Worm (Caenorhabditis elegans) whole organism, mixed stage, embryonic: ENCODE results near the gene fbxa-150.
"Not testable (repeated sequence)": the region's sequence is repeated elsewhere in the genome, so short reads cannot be mapped to it uniquely, and the experiment has no call there.

ENCODE experiments used
- M03D4.4 ChIP-seq: sonication (generic microtip); optimal IDR thresholded peaks from 2 replicates; lab custom pipeline; 2017; ENCODE audit warnings: mild to moderate bottlenecking, missing genetic modification characterization, missing compliant biosample characterization
- bed-3 ChIP-seq: fragments of 200-800 bp; sonication (Bioruptor generic); optimal IDR thresholded peaks from 3 replicates; lab custom pipeline; 2018; ENCODE audit warnings: mild to moderate bottlenecking, missing genetic modification characterization, moderate library complexity, missing compliant biosample characterization
- ceh-39 ChIP-seq: fragments of 150-350 bp; optimal IDR thresholded peaks from 2 replicates; lab custom pipeline; 2014; ENCODE audit warnings: missing biosample characterization, missing genetic modification characterization
- ceh-43 ChIP-seq: fragments of 200-800 bp; sonication (Bioruptor generic); optimal IDR thresholded peaks from 2 replicates; lab custom pipeline; 2018; ENCODE audit warnings: mild to moderate bottlenecking, missing genetic modification characterization, moderate library complexity, missing compliant biosample characterization
- ceh-83 ChIP-seq: fragments of 200-800 bp; sonication (Bioruptor generic); optimal IDR thresholded peaks from 2 replicates; lab custom pipeline; 2018; ENCODE audit warnings: mild to moderate bottlenecking, missing genetic modification characterization, missing compliant biosample characterization
- ces-1 ChIP-seq: fragments of 150-350 bp; optimal IDR thresholded peaks from 2 replicates; lab custom pipeline; 2014; ENCODE audit warnings: missing biosample characterization, missing genetic modification reagents, missing genetic modification characterization
- cnd-1 ChIP-seq: fragments of 200-800 bp; sonication (Bioruptor generic); optimal IDR thresholded peaks from 2 replicates; lab custom pipeline; 2018; ENCODE audit warnings: mild to moderate bottlenecking, missing genetic modification characterization, missing compliant biosample characterization
- drap-1 ChIP-seq: fragments of 200-800 bp; sonication (Bioruptor generic); optimal IDR thresholded peaks from 3 replicates; lab custom pipeline; 2018; ENCODE audit warnings: mild to moderate bottlenecking, missing genetic modification characterization, missing compliant biosample characterization
- elt-3 ChIP-seq: fragments of 150-350 bp; optimal IDR thresholded peaks from 2 replicates; lab custom pipeline; 2014; ENCODE audit warnings: missing biosample characterization, missing genetic modification characterization
- flh-1 ChIP-seq: fragments of 200-800 bp; sonication (Bioruptor generic); optimal IDR thresholded peaks from 2 replicates; lab custom pipeline; 2018; ENCODE audit warnings: mild to moderate bottlenecking, missing genetic modification characterization, moderate library complexity, missing compliant biosample characterization
- ham-2 ChIP-seq: fragments of 200-800 bp; sonication (Bioruptor generic); optimal IDR thresholded peaks from 2 replicates; lab custom pipeline; 2018; ENCODE audit warnings: mild to moderate bottlenecking, missing genetic modification characterization, missing compliant biosample characterization
- lin-13 ChIP-seq: fragments of 150-350 bp; optimal IDR thresholded peaks from 2 replicates; lab custom pipeline; 2014; ENCODE audit warnings: missing biosample characterization, missing genetic modification characterization
- lin-32 ChIP-seq: fragments of 200-800 bp; sonication (Bioruptor generic); optimal IDR thresholded peaks from 2 replicates; lab custom pipeline; 2018; ENCODE audit warnings: mild to moderate bottlenecking, missing genetic modification characterization, missing compliant biosample characterization
- lsy-2 ChIP-seq: fragments of 150-350 bp; optimal IDR thresholded peaks from 2 replicates; lab custom pipeline; 2014; ENCODE audit warnings: missing biosample characterization, missing genetic modification characterization
- mab-5 ChIP-seq: fragments of 150-350 bp; optimal IDR thresholded peaks from 2 replicates; lab custom pipeline; 2014; ENCODE audit warnings: missing biosample characterization, missing genetic modification characterization
- mep-1 ChIP-seq: fragments of 150-350 bp; optimal IDR thresholded peaks from 2 replicates; lab custom pipeline; 2017; ENCODE audit warnings: missing biosample characterization, missing genetic modification reagents, missing genetic modification characterization, inconsistent platforms
- mls-2 ChIP-seq: sonication (generic microtip); optimal IDR thresholded peaks from 2 replicates; lab custom pipeline; 2016; ENCODE audit warnings: mild to moderate bottlenecking, missing genetic modification characterization, moderate library complexity, missing compliant biosample characterization
- pha-4 ChIP-seq: fragments of 150-350 bp; optimal IDR thresholded peaks from 2 replicates; lab custom pipeline; 2018; ENCODE audit warnings: missing biosample characterization, missing genetic modification reagents, missing genetic modification characterization
- sem-2 ChIP-seq: fragments of 200-800 bp; sonication (Bioruptor generic); optimal IDR thresholded peaks from 2 replicates; lab custom pipeline; 2018; ENCODE audit warnings: mild to moderate bottlenecking, missing genetic modification characterization, missing compliant biosample characterization
- snpc-4 ChIP-seq: fragments of 150-350 bp; optimal IDR thresholded peaks from 2 replicates; lab custom pipeline; 2014; ENCODE audit warnings: missing biosample characterization, missing genetic modification characterization
- tbx-8 ChIP-seq: fragments of 200-800 bp; sonication (Bioruptor generic); optimal IDR thresholded peaks from 2 replicates; lab custom pipeline; 2018; ENCODE audit warnings: mild to moderate bottlenecking, missing genetic modification characterization, moderate library complexity, missing compliant biosample characterization
- unc-39 ChIP-seq: fragments of 150-350 bp; optimal IDR thresholded peaks from 2 replicates; lab custom pipeline; 2014; ENCODE audit warnings: missing biosample characterization, missing genetic modification characterization

The fbxa-150 gene

DNA sequence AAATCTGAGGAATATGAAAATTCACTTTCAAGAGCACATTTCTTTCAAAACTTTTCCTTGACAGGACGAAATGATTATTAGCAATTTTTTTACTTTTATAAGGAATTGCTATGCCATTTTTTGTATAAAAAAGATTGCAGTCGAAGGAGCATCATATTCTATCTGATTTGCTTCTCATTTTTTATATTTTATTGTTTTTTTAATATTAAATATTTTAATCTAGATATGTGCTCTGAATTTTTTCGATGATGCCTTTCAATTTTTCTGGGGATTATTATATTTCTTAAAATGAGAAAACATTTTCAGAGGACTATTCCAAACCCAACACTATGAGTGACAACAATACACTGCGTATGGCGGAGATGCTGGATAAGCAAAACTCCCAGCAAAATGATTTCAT, 41.7 kb downstream of the fbxa-150 start, which contains the start of gene F26F2.13:
F26F2.13 (plus strand) TSS at position 301 of the 400 bp plus-strand sequence.
- TF ChIP-seq flh-1 (GFP tag; lab: Kevin White, UChicago); mab-5 (tag; lab: Kevin White, UChicago); pha-4: not testable (repeated sequence)

DNA sequence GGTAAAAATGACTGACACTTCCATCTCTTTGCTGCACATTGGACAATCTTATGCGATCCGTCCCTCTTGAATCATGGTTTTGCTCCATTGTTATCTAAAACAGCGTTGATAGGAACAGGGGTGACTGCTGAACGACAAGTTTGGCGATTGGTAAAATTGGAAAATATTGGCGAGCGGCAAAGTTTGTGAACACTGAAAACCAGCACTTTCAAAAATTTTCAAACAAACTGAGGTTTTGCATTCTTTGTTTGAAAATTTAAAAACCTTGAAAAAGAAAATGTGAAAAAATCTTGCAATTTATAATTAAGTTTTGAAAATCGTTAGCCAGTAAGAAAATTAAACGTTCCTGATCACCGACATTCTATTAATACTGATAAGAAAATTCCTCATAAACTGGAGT, 44.1 kb downstream of the fbxa-150 start, which contains the start of gene F26F2.3:
F26F2.3 (minus strand) TSS at position 101 of the 400 bp plus-strand sequence.
- TF ChIP-seq ceh-39, result no peak
- TF ChIP-seq ceh-83 (GFP tag; lab: Kevin White, UChicago), result no peak
- TF ChIP-seq drap-1 (GFP tag; lab: Kevin White, UChicago), result no peak
- no peak for TF ChIP-seq pha-4
- no peak for TF ChIP-seq ham-2 (GFP tag; lab: Kevin White, UChicago)
- no peak for TF ChIP-seq mls-2 (tag; lab: Kevin White, UChicago)
- TF ChIP-seq bed-3 (GFP tag; lab: Kevin White, UChicago), result no peak
- no peak for TF ChIP-seq lin-32 (GFP tag; lab: Kevin White, UChicago)
- no peak for TF ChIP-seq cnd-1
- TF ChIP-seq ces-1 (GFP tag; lab: Kevin White, UChicago), result no peak
- TF ChIP-seq tbx-8, result no peak
- TF ChIP-seq snpc-4 (tag; lab: Kevin White, UChicago), result no peak
- no peak for TF ChIP-seq lin-13 (tag; lab: Kevin White, UChicago)
- no peak for TF ChIP-seq flh-1 (GFP tag; lab: Kevin White, UChicago)
- no peak for TF ChIP-seq sem-2
- TF ChIP-seq ceh-43 (GFP tag; lab: Kevin White, UChicago), result no peak
- TF ChIP-seq unc-39 (tag; lab: Kevin White, UChicago), result no peak
- no peak for TF ChIP-seq elt-3
- TF ChIP-seq, all 35 proteins: peak for 0

DNA sequence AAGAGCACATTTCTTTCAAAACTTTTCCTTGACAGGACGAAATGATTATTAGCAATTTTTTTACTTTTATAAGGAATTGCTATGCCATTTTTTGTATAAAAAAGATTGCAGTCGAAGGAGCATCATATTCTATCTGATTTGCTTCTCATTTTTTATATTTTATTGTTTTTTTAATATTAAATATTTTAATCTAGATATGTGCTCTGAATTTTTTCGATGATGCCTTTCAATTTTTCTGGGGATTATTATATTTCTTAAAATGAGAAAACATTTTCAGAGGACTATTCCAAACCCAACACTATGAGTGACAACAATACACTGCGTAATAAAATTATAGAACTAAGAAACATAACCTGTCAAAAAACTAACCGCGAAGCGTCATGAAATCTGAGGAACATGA, 46.6 kb downstream of the fbxa-150 start, which contains the start of gene F26F2.4:
F26F2.4 (plus strand) TSS at position 301 of the 400 bp plus-strand sequence.
- TF ChIP-seq ceh-39; cnd-1; snpc-4 (tag; lab: Kevin White, UChicago): not testable (repeated sequence)
- TF ChIP-seq, all 35 proteins: peak for 0; not testable (repeated sequence) for 35

DNA sequence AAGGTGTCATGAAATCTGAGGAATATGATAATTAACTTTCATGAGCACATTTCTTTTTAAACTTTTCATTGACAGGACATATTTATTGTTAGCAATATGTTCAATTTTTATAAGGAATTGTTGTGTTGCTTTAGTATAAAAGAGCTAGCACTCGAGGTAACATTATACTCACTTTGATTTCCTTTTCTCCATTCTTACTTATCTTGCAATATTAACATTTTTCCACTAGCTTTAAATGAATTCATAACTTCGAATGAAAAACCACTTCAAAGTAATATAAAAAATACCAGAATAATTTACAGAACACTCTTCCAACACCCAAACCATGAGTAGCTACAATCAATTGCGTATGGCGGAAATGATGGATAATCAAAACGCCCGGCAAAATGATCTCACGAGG, 51.0 kb downstream of the fbxa-150 start, which contains the start of gene F26F2.5:
F26F2.5 (plus strand) TSS at position 301 of the 400 bp plus-strand sequence.
- TF ChIP-seq M03D4.4 (tag; lab: Kevin White, UChicago) (no peak), lin-32 (GFP tag; lab: Kevin White, UChicago) (no peak), ceh-43 (GFP tag; lab: Kevin White, UChicago) (no peak), mep-1 (tag; lab: Kevin White, UChicago) (no peak), ceh-83 (GFP tag; lab: Kevin White, UChicago) (no peak), lsy-2 (no peak), unc-39 (tag; lab: Kevin White, UChicago) (no peak)
